Fruit fly (Drosophila melanogaster): ENCODE data around the gene CG8664.
A peak's percentile ranks its signal among the peaks of the same experiment; 100 is the strongest.

The CG8664 gene

DNA sequence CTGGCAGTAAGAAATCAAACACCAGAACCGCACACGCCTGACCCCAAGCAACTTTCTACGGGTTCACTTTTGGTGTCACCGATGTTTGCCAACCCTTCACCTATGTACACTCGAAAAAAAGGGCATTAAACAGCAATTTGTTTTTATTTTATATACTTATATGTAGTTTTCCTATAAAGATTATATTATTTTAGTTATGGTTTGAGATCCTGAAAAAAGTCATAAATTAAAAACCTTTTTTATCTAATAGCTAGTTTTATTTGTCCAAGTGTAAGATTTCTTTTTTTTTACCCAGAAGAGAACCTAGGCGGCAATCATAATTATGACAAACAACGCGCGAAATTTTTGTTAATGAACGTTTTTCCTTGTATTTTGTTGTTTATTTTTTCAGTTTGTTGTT lies 10.9 kb upstream of the CG8664 start (continued):
- TF ChIP-seq Hmx (GFP tag; optimal IDR thresholded peaks at IDR 0.05) (no peak), CG18262 (tag; optimal IDR thresholded peaks at IDR 0.05) (peak; percentile 63), B-H1 (GFP tag; IDR thresholded peaks at IDR 0.05) (peak; percentile 35; the same call in 2 of the 3 replicates), tin (GFP tag; optimal IDR thresholded peaks at IDR 0.05) (peak; percentile 13), CG43689 (GFP tag; IDR thresholded peaks at IDR 0.05) (no peak), seq (GFP tag; IDR thresholded peaks at IDR 0.05) (no peak), CG2199 (GFP tag; IDR thresholded peaks at IDR 0.05) (no peak), toy (GFP tag; IDR thresholded peaks at IDR 0.05) (no peak), CG16815 (GFP tag; optimal IDR thresholded peaks at IDR 0.05) (no peak), shn (GFP tag; optimal IDR thresholded peaks at IDR 0.05) (no peak), CG17385 (GFP tag; optimal IDR thresholded peaks at IDR 0.05) (peak; percentile 25), CG14710 (tag; optimal IDR thresholded peaks at IDR 0.05) (peak; percentile 48), Dbx (GFP tag; IDR thresholded peaks at IDR 0.05) (peak; percentile 60; the same call in 1 of the 3 replicates), Drgx (GFP tag; IDR thresholded peaks at IDR 0.05) (no peak; the same call in 1 of the 2 replicates), CG32767 (GFP tag; IDR thresholded peaks at IDR 0.05) (0 out of 2 replicates have a peak, but pooled peaks have one; percentile 39), CG14014 (GFP tag; IDR thresholded peaks at IDR 0.05) (0 out of 2 replicates have a peak, but pooled peaks have one; percentile 32), CG6254 (GFP tag; optimal IDR thresholded peaks at IDR 0.05) (no peak), nom (GFP tag; optimal IDR thresholded peaks at IDR 0.05) (no peak), E2f1 (GFP tag; IDR thresholded peaks at IDR 0.05) (peak; percentile 58), CG33213 (GFP tag; optimal IDR thresholded peaks at IDR 0.05) (no peak), Nf-YA (GFP tag; IDR thresholded peaks at IDR 0.05) (0 out of 2 replicates have a peak, but pooled peaks have one; percentile 28), CG9932 (GFP tag; IDR thresholded peaks at IDR 0.05) (peak; percentile 45), Rfx (GFP tag; IDR thresholded peaks at IDR 0.05) (peak; percentile 69), CG4820 (GFP tag; optimal IDR thresholded peaks at IDR 0.05) (peak; percentile 21), trem (tag; optimal IDR thresholded peaks at IDR 0.05) (peak; percentile 9), CG17361 (GFP tag; IDR thresholded peaks at IDR 0.05) (peak; percentile 75; the same call in 1 of the 3 replicates), sr (GFP tag; IDR thresholded peaks at IDR 0.05) (no peak), Dek (tag; optimal IDR thresholded peaks at IDR 0.05) (no peak), Fer3 (tag; optimal IDR thresholded peaks at IDR 0.05) (peak; percentile 60), ap (GFP tag; IDR thresholded peaks at IDR 0.05) (peak; percentile 39; the same call in 1 of the 2 replicates), sens-2 (GFP tag; IDR thresholded peaks at IDR 0.05) (no peak), CG4730 (GFP tag; IDR thresholded peaks at IDR 0.05) (peak; percentile 53), prd (optimal IDR thresholded peaks at IDR 0.05) (no peak), prd (GFP tag; IDR thresholded peaks at IDR 0.05) (peak; percentile 76), CG6813 (GFP tag; optimal IDR thresholded peaks at IDR 0.05) (peak; percentile 2), unpg (GFP tag; optimal IDR thresholded peaks at IDR 0.05) (peak; percentile 48), gfzf (GFP tag; optimal IDR thresholded peaks at IDR 0.05) (no peak), run (tag; optimal IDR thresholded peaks at IDR 0.05) (peak; percentile 5), CG1233 (GFP tag; optimal IDR thresholded peaks at IDR 0.05) (peak; percentile 40), peb (GFP tag; IDR thresholded peaks at IDR 0.05) (0 out of 2 replicates have a peak, but pooled peaks have one; percentile 11), nerfin-1 (tag; optimal IDR thresholded peaks at IDR 0.05) (peak; percentile 23), CG8478 (optimal IDR thresholded peaks at IDR 0.05) (no peak), zfh1 (GFP tag; IDR thresholded peaks at IDR 0.05) (peak; percentile 49; the same call in 1 of the 3 replicates), CG10543 (GFP tag; optimal IDR thresholded peaks at IDR 0.05) (no peak), CG2712 (tag; optimal IDR thresholded peaks at IDR 0.05) (peak; percentile 72), dmrt99B (tag; optimal IDR thresholded peaks at IDR 0.05) (peak; percentile 64), Ets65A (GFP tag) (peak; percentile 85), dan (GFP tag; IDR thresholded peaks at IDR 0.05) (no peak), Hr51 (GFP tag; optimal IDR thresholded peaks at IDR 0.05) (peak in 1 of 2 experiments; percentile 45), D (optimal IDR thresholded peaks at IDR 0.05) (no peak), D (GFP tag; optimal IDR thresholded peaks at IDR 0.05) (peak; percentile 7), CG34376 (GFP tag; optimal IDR thresholded peaks at IDR 0.05) (no peak)
